Fruit fly (Drosophila melanogaster) whole organism, embryonic: ENCODE measurements around the gene Gr39a.

Experiments used
- Atf6 ChIP-seq: fragments of 200-800 bp; sonication (Bioruptor generic); IDR thresholded peaks from 2 replicates; pipeline ENCODE4 v1.3.6; 2022; ENCODE audit warnings: missing biosample characterization, missing genetic modification characterization
- Dek ChIP-seq: fragments of 200-800 bp; sonication (Bioruptor generic); optimal IDR thresholded peaks from 3 replicates; lab custom pipeline; 2019; ENCODE audit warnings: missing biosample characterization, mild to moderate bottlenecking, missing genetic modification characterization, moderate library complexity

DNA sequence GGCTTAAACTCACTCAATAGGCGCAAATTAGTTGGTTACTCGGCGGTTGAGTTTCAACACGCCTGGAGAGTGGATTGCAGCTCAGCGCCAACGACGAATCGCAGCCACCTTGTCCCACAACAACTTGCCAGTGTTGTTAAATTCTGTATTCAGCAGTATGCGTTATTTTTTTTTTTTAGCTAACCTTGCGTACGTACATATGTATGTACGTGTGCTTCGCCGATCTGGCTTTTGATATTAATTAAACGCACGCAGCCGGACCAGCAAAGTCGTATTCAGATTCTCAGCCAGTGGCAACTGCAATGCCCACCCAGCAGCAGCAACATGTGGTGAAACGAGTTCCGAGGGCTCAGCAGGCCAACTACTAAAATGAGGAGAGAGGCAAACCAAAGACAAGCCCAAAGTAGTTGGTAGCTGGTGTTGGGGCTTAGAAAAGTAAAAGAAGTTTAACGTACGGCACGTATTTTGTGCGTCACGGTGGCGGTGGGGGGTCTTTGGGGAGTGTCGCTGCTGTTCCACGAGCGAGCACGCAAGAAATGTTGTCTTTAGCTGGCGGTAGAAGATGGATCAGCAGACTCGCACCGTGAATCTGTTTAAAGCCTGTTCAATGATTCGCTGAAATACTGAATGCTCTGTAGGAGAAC is 45.3 kb upstream of the Gr39a start:
- TF ChIP-seq Dek (no peak), Atf6 (GFP tag; lab: Robert Waterston, UW) (0 out of 2 replicates have a peak, but pooled peaks have one; percentile 12)
